Worm (Caenorhabditis elegans): ENCODE measurements around the gene str-116.

DNA sequence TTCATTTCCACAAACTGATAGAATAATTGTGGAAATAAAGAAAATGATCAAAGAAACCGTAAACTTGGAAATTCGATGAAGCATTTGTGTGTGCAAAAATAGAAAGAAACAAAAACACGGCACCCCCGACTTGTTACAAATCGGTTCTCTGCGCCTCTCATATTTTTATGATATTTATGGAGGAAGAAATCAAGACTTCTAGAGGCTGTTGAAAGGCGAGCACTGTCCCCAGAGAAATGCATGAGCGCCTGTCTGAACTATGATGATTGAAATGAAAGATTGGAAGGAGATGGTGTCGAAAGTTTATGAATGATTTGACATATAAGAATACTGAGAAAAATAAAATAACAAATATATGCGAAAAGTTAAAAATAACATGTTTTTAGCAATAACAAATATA is 7.9 kb upstream of the str-116 start, which contains the start of gene lgc-36:
- TF ChIP-seq ces-1 (GFP tag; optimal IDR thresholded peaks at IDR 0.05) (no peak), blmp-1 (tag; optimal IDR thresholded peaks at IDR 0.05) (no peak), mep-1 (tag; optimal IDR thresholded peaks at IDR 0.05) (no peak), nhr-76 (tag; optimal IDR thresholded peaks at IDR 0.05) (no peak), pha-4 (tag; optimal IDR thresholded peaks at IDR 0.05) (no peak), ztf-11 (tag; optimal IDR thresholded peaks at IDR 0.05) (no peak), nhr-237 (tag; optimal IDR thresholded peaks at IDR 0.05) (no peak), flh-1 (GFP tag; optimal IDR thresholded peaks at IDR 0.05) (no peak), ham-2 (GFP tag; optimal IDR thresholded peaks at IDR 0.05) (no peak), sptf-1 (tag; optimal IDR thresholded peaks at IDR 0.05) (no peak), nhr-28 (tag; optimal IDR thresholded peaks at IDR 0.05) (no peak), snpc-4 (tag; optimal IDR thresholded peaks at IDR 0.05) (no peak), nhr-2 (tag; optimal IDR thresholded peaks at IDR 0.05) (no peak)
